Worm (Caenorhabditis elegans) whole organism, young adult: ENCODE results near the gene mab-21.

ENCODE experiments used
- B0035.1 ChIP-seq: sonication (generic microtip); optimal IDR thresholded peaks from 2 replicates; lab custom pipeline; 2016; ENCODE audit warnings: missing genetic modification characterization, mild to moderate bottlenecking, missing compliant biosample characterization, missing genotype, missing genetic modification reagents
- C06A6.2 ChIP-seq: fragments of 200-800 bp; sonication (Bioruptor generic); conservative IDR thresholded peaks from 2 replicates; pipeline ENCODE4 v1.3.6; 2022; ENCODE audit warnings: missing genetic modification characterization, missing compliant biosample characterization
- F23B12.7 ChIP-seq: sonication (generic microtip); optimal IDR thresholded peaks from 2 replicates; lab custom pipeline; 2017; ENCODE audit warnings: missing genetic modification characterization, mild to moderate bottlenecking, missing compliant biosample characterization, antibody characterized with exemption, moderate library complexity; ENCODE audit not compliant: insufficient read depth
- F33H1.4 ChIP-seq: fragments of 200-800 bp; sonication (Bioruptor generic); IDR thresholded peaks from 2 replicates; pipeline ENCODE4 v1.3.6; 2022; ENCODE audit warnings: missing genetic modification reagents, missing genetic modification characterization, missing compliant biosample characterization
- F39B2.1 ChIP-seq: fragments of 200-800 bp; sonication (Bioruptor generic); IDR thresholded peaks from 2 replicates; pipeline ENCODE4 v1.3.6; 2022; ENCODE audit warnings: missing genetic modification reagents, missing genetic modification characterization, missing compliant biosample characterization
- K11D2.4 ChIP-seq: fragments of 200-800 bp; sonication (Bioruptor generic); IDR thresholded peaks from 2 replicates; pipeline ENCODE4 v1.3.6; 2022; ENCODE audit warnings: missing genetic modification reagents, missing genetic modification characterization, missing compliant biosample characterization
- K12H6.12 ChIP-seq: fragments of 200-800 bp; sonication (Bioruptor generic); optimal IDR thresholded peaks from 2 replicates; lab custom pipeline; 2018; ENCODE audit warnings: mild to moderate bottlenecking, missing genetic modification characterization, missing compliant biosample characterization
- Y53G8AR.9 ChIP-seq: fragments of 200-800 bp; sonication (Bioruptor generic); conservative IDR thresholded peaks from 2 replicates; pipeline ENCODE4 v1.3.6; 2022; ENCODE audit warnings: missing genetic modification reagents, missing genetic modification characterization, missing compliant biosample characterization
- Y67H2A.10 ChIP-seq: fragments of 200-800 bp; sonication (Bioruptor generic); conservative IDR thresholded peaks from 2 replicates; pipeline ENCODE4 v1.3.6; 2022; ENCODE audit warnings: missing genetic modification reagents, missing genetic modification characterization, missing compliant biosample characterization
- akir-1 ChIP-seq: fragments of 200-800 bp; sonication (Bioruptor generic); optimal IDR thresholded peaks from 2 replicates; lab custom pipeline; 2018; ENCODE audit warnings: mild to moderate bottlenecking, missing genetic modification characterization, moderate library complexity, missing compliant biosample characterization
- athp-1 ChIP-seq: sonication (generic microtip); optimal IDR thresholded peaks from 2 replicates; lab custom pipeline; 2017; ENCODE audit warnings: mild to moderate bottlenecking, missing genetic modification characterization, missing compliant biosample characterization
- attf-3 ChIP-seq: fragments of 200-800 bp; sonication (Bioruptor generic); conservative IDR thresholded peaks from 2 replicates; pipeline ENCODE4 v1.3.6; 2022; ENCODE audit warnings: missing genetic modification reagents, missing genetic modification characterization, missing compliant biosample characterization
- attf-5 ChIP-seq: fragments of 200-800 bp; sonication (Bioruptor generic); optimal IDR thresholded peaks from 2 replicates; lab custom pipeline; 2018; ENCODE audit warnings: mild to moderate bottlenecking, missing genetic modification characterization, missing compliant biosample characterization
- cebp-1 ChIP-seq, 2 experiments: fragments of 200-800 bp in 1 of 2; sonication (Bioruptor generic) in 1 of 2; sonication (generic microtip) in 1 of 2; IDR thresholded peaks in 1 of 2; optimal IDR thresholded peaks in 1 of 2; 2 replicates each; pipeline versions ENCODE4 v1.3.6 to Lab custom; 2017 to 2022; ENCODE audit warnings: missing compliant biosample characterization in 2 of 2, missing genetic modification characterization in 2 of 2, mild to moderate bottlenecking in 1 of 2, missing genetic modification reagents in 1 of 2, moderate library complexity in 1 of 2
- ceh-100 ChIP-seq: fragments of 200-800 bp; sonication (Bioruptor generic); IDR thresholded peaks from 2 replicates; pipeline ENCODE4 v1.3.6; 2022; ENCODE audit warnings: missing genetic modification reagents, missing genetic modification characterization, missing compliant biosample characterization
- ceh-27 ChIP-seq: fragments of 200-800 bp; sonication (Bioruptor generic); optimal IDR thresholded peaks from 2 replicates; lab custom pipeline; 2018; ENCODE audit warnings: mild to moderate bottlenecking, missing genetic modification characterization, moderate library complexity, missing compliant biosample characterization
- ceh-58 ChIP-seq: fragments of 200-800 bp; sonication (Bioruptor generic); IDR thresholded peaks from 2 replicates; pipeline ENCODE4 v1.3.6; 2022; ENCODE audit warnings: missing genetic modification characterization, missing compliant biosample characterization
- ceh-91 ChIP-seq: fragments of 200-800 bp; sonication (Bioruptor generic); IDR thresholded peaks from 2 replicates; pipeline ENCODE4 v1.3.6; 2022; ENCODE audit warnings: missing genetic modification reagents, missing genetic modification characterization, missing compliant biosample characterization
- dox-1 ChIP-seq: fragments of 200-800 bp; sonication (Bioruptor generic); IDR thresholded peaks from 2 replicates; pipeline ENCODE4 v1.3.6; 2022; ENCODE audit warnings: missing genetic modification reagents, missing genetic modification characterization, missing compliant biosample characterization
- efl-1 ChIP-seq: fragments of 150-350 bp; optimal IDR thresholded peaks from 2 replicates; lab custom pipeline; 2014; ENCODE audit warnings: missing biosample characterization, missing genetic modification reagents, missing genetic modification characterization
- ets-4 ChIP-seq: fragments of 200-800 bp; sonication (Bioruptor generic); optimal IDR thresholded peaks from 2 replicates; lab custom pipeline; 2018; ENCODE audit warnings: mild to moderate bottlenecking, missing genetic modification characterization, missing compliant biosample characterization
- hmg-1.2 ChIP-seq: fragments of 200-800 bp; sonication (Bioruptor generic); IDR thresholded peaks from 2 replicates; pipeline ENCODE4 v1.3.6; 2022; ENCODE audit warnings: missing genetic modification reagents, missing genetic modification characterization, missing compliant biosample characterization
- hmg-20 ChIP-seq: fragments of 200-800 bp; sonication (Bioruptor generic); IDR thresholded peaks from 2 replicates; pipeline ENCODE4 v1.3.6; 2022; ENCODE audit warnings: missing genetic modification reagents, missing genetic modification characterization, missing compliant biosample characterization
- hsf-1 ChIP-seq: fragments of 200-800 bp; sonication (Bioruptor generic); IDR thresholded peaks from 2 replicates; pipeline ENCODE4 v1.3.6; 2022; ENCODE audit warnings: missing genetic modification reagents, missing genetic modification characterization, missing compliant biosample characterization
- let-607 ChIP-seq, 2 experiments: fragments of 200-800 bp in 1 of 2; sonication (Bioruptor generic) in 1 of 2; sonication (generic microtip) in 1 of 2; optimal IDR thresholded peaks; 2 replicates each; lab custom pipeline; 2016 to 2018; ENCODE audit warnings: mild to moderate bottlenecking in 2 of 2, missing compliant biosample characterization in 2 of 2, missing genetic modification characterization in 2 of 2, moderate library complexity in 2 of 2, missing genotype in 1 of 2
- lin-26 ChIP-seq: fragments of 200-800 bp; sonication (Bioruptor generic); IDR thresholded peaks from 2 replicates; pipeline ENCODE4 v1.3.6; 2022; ENCODE audit warnings: missing genetic modification reagents, missing genetic modification characterization, missing compliant biosample characterization
- lin-35 ChIP-seq, 3 experiments: fragments of 150-350 bp in 2 of 3; sonication (generic microtip) in 1 of 3; optimal IDR thresholded peaks; 2 replicates each; lab custom pipeline; 2014 to 2018; ENCODE audit warnings: missing biosample characterization in 3 of 3, missing genetic modification characterization in 3 of 3, missing genetic modification reagents in 3 of 3
- lir-1 ChIP-seq: fragments of 200-800 bp; sonication (Bioruptor generic); conservative IDR thresholded peaks from 2 replicates; pipeline ENCODE4 v1.3.6; 2022; ENCODE audit warnings: missing genetic modification reagents, missing genetic modification characterization, missing compliant biosample characterization
- madf-8 ChIP-seq: fragments of 200-800 bp; sonication (Bioruptor generic); conservative IDR thresholded peaks from 2 replicates; pipeline ENCODE4 v1.3.6; 2022; ENCODE audit warnings: missing genetic modification reagents, missing genetic modification characterization, missing compliant biosample characterization
- mcd-1 ChIP-seq: fragments of 200-800 bp; sonication (Bioruptor generic); IDR thresholded peaks from 2 replicates; pipeline ENCODE4 v1.3.6; 2022; ENCODE audit warnings: missing genetic modification reagents, missing genetic modification characterization, missing compliant biosample characterization
- mxl-1 ChIP-seq: sonication (generic microtip); optimal IDR thresholded peaks from 2 replicates; lab custom pipeline; 2016; ENCODE audit warnings: missing genetic modification characterization, missing compliant biosample characterization
- nhr-80 ChIP-seq: sonication (generic microtip); optimal IDR thresholded peaks from 2 replicates; lab custom pipeline; 2016; ENCODE audit warnings: missing genetic modification characterization, missing compliant biosample characterization
- nhr-90 ChIP-seq: sonication (generic microtip); optimal IDR thresholded peaks from 2 replicates; lab custom pipeline; 2016; ENCODE audit warnings: missing genotype, mild to moderate bottlenecking, missing genetic modification characterization, missing compliant biosample characterization
- pbrm-1 ChIP-seq: fragments of 200-800 bp; sonication (Bioruptor generic); IDR thresholded peaks from 2 replicates; pipeline ENCODE4 v1.3.6; 2022; ENCODE audit warnings: missing genetic modification reagents, missing genetic modification characterization, missing compliant biosample characterization
- pha-4 ChIP-seq: fragments of 150-350 bp; sonication (generic microtip); optimal IDR thresholded peaks from 2 replicates; lab custom pipeline; 2014; ENCODE audit warnings: missing biosample characterization, missing genetic modification reagents, missing genetic modification characterization
- repo-1 ChIP-seq: sonication (generic microtip); optimal IDR thresholded peaks from 2 replicates; lab custom pipeline; 2017; ENCODE audit warnings: mild to moderate bottlenecking, missing genetic modification characterization, missing compliant biosample characterization
- sea-2 ChIP-seq: fragments of 200-800 bp; sonication (Bioruptor generic); IDR thresholded peaks from 2 replicates; pipeline ENCODE4 v1.3.6; 2022; ENCODE audit warnings: missing genetic modification characterization, missing compliant biosample characterization
- sptf-2 ChIP-seq: fragments of 200-800 bp; sonication (Bioruptor generic); optimal IDR thresholded peaks from 2 replicates; lab custom pipeline; 2018; ENCODE audit warnings: mild to moderate bottlenecking, missing genetic modification characterization, missing compliant biosample characterization
- tbp1 ChIP-seq: fragments of 200-800 bp; sonication (Bioruptor generic); optimal IDR thresholded peaks from 2 replicates; lab custom pipeline; 2018; ENCODE audit warnings: mild to moderate bottlenecking, missing genetic modification characterization, missing compliant biosample characterization
- tlf-1 ChIP-seq: fragments of 200-800 bp; sonication (Bioruptor generic); optimal IDR thresholded peaks from 2 replicates; lab custom pipeline; 2018; ENCODE audit warnings: mild to moderate bottlenecking, missing genetic modification characterization, missing compliant biosample characterization
- unc-62 ChIP-seq: fragments of 150-350 bp; optimal IDR thresholded peaks from 2 replicates; lab custom pipeline; 2014; ENCODE audit warnings: missing biosample characterization, missing genetic modification reagents, missing genetic modification characterization
- zfh-2 ChIP-seq: fragments of 200-800 bp; sonication (Bioruptor generic); conservative IDR thresholded peaks from 2 replicates; pipeline ENCODE4 v1.3.6; 2022; ENCODE audit warnings: missing genetic modification reagents, missing genetic modification characterization, missing compliant biosample characterization
- ztf-18 ChIP-seq: sonication (generic microtip); optimal IDR thresholded peaks from 2 replicates; lab custom pipeline; 2016; ENCODE audit warnings: missing genotype, mild to moderate bottlenecking, missing genetic modification characterization, missing compliant biosample characterization
- ztf-22 ChIP-seq: fragments of 200-800 bp; sonication (Bioruptor generic); optimal IDR thresholded peaks from 2 replicates; lab custom pipeline; 2018; ENCODE audit warnings: mild to moderate bottlenecking, missing genetic modification characterization, moderate library complexity, missing compliant biosample characterization
- ztf-26 ChIP-seq: sonication (generic microtip); optimal IDR thresholded peaks from 2 replicates; lab custom pipeline; 2017; ENCODE audit warnings: missing genetic modification characterization, missing compliant biosample characterization

Gene mab-21

DNA sequence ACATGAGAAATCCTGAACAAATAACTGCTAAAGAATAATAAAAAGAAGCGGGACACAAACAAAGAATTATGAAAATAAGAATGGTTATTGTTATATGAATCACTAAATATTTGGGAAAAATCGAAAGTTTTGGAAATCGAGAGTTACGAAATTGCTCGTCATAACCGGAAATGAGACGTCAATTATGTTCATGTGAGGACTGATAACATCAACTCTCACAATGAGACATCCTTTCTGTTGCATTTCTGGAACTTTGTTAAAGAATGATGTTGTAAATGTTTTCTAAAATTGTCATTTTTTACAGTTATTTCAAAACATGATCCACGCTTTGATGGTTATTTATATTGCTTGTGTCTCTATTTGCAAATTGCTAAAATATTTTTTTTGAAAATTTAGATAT, 47.3 kb downstream of the mab-21 start, which contains the start of gene T23F11.6:
Gene T23F11.6, minus strand, starts transcription at position 45 of the 400 bp plus-strand sequence.
- TF ChIP-seq nhr-80 = peak; percentile 44
- no peak for TF ChIP-seq mxl-1 (tag; lab: Kevin White, UChicago)
- peak; percentile 73 for TF ChIP-seq unc-62 (GFP tag; lab: Kevin White, UChicago)
- TF ChIP-seq cebp-1 (GFP tag; IDR thresholded peaks at IDR 0.05; lab: Robert Waterston, UW) = peak; percentile 46; the same call in 1 of the 2 replicates
- no peak for TF ChIP-seq cebp-1 (tag; optimal IDR thresholded peaks at IDR 0.05; lab: Kevin White, UChicago)

ce11 chrIII:4649363-4649768, 48.8 kb downstream of the mab-21 start:
- peak; percentile 98 for TF ChIP-seq attf-5 (GFP tag; lab: Kevin White, UChicago)
- TF ChIP-seq ztf-22 (GFP tag; lab: Kevin White, UChicago) = peak; percentile 97
- no peak for TF ChIP-seq ceh-91
- TF ChIP-seq Y53G8AR.9 (GFP tag; lab: Robert Waterston, UW) = peak; percentile 53; the same call in 1 of the 2 replicates
- peak; percentile 92 for TF ChIP-seq nhr-90 (tag; lab: Kevin White, UChicago)
- TF ChIP-seq pbrm-1 (GFP tag; lab: Robert Waterston, UW) = peak; percentile 79; the same call in 1 of the 2 replicates
- TF ChIP-seq hsf-1 (GFP tag; lab: Robert Waterston, UW) = 0 out of 2 replicates have a peak, but pooled peaks have one; percentile 35
- peak; percentile 70 for TF ChIP-seq tbp1 (GFP tag; lab: Kevin White, UChicago)
- peak; percentile 85 for TF ChIP-seq tlf-1 (GFP tag; lab: Kevin White, UChicago)
- peak; percentile 61 for TF ChIP-seq pha-4 (tag; lab: Kevin White, UChicago)
- peak; percentile 17 for TF ChIP-seq F23B12.7 (tag; lab: Kevin White, UChicago)
- peak; percentile 94 for TF ChIP-seq ztf-26 (tag; lab: Kevin White, UChicago)
- no peak for TF ChIP-seq akir-1
- TF ChIP-seq dox-1 = peak; percentile 74
- TF ChIP-seq cebp-1 (GFP tag; IDR thresholded peaks at IDR 0.05; lab: Robert Waterston, UW) = peak; percentile 37; the same call in 1 of the 2 replicates
- TF ChIP-seq cebp-1 (tag; optimal IDR thresholded peaks at IDR 0.05; lab: Kevin White, UChicago) = peak; percentile 93
- TF ChIP-seq hmg-1.2 (GFP tag; lab: Robert Waterston, UW) = peak; percentile 96
- peak; percentile 90 for TF ChIP-seq ceh-27 (GFP tag; lab: Kevin White, UChicago)
- peak; percentile 60; the same call in 1 of the 2 replicates for TF ChIP-seq attf-3 (GFP tag; lab: Robert Waterston, UW)
- TF ChIP-seq unc-62 (GFP tag; lab: Kevin White, UChicago) = peak; percentile 83
- TF ChIP-seq ceh-58 (GFP tag; lab: Robert Waterston, UW) = no peak
- no peak for TF ChIP-seq madf-8 (GFP tag; lab: Robert Waterston, UW)
- no peak for TF ChIP-seq F39B2.1
- TF ChIP-seq lin-35 (GFP tag; optimal IDR thresholded peaks at IDR 0.05; lab: Kevin White, UChicago) = peak in 1 of 3 experiments; percentile 66
- TF ChIP-seq sptf-2 (GFP tag; lab: Kevin White, UChicago) = peak; percentile 22
- peak; percentile 95 for TF ChIP-seq zfh-2
- TF ChIP-seq ztf-18 (tag; lab: Kevin White, UChicago) = peak; percentile 65
- no peak for TF ChIP-seq F33H1.4 (GFP tag; lab: Robert Waterston, UW)
- TF ChIP-seq lir-1 (GFP tag; lab: Robert Waterston, UW) = peak; percentile 71; the same call in 1 of the 2 replicates
- peak; percentile 82 for TF ChIP-seq K11D2.4 (GFP tag; lab: Robert Waterston, UW)
- TF ChIP-seq hmg-20 (GFP tag; lab: Robert Waterston, UW) = 0 out of 2 replicates have a peak, but pooled peaks have one; percentile 12
- TF ChIP-seq ceh-100 (GFP tag; lab: Robert Waterston, UW) = peak; percentile 37; the same call in 1 of the 2 replicates
- TF ChIP-seq C06A6.2 (GFP tag; lab: Robert Waterston, UW) = peak; percentile 84
- peak; percentile 94 for TF ChIP-seq K12H6.12 (tag; lab: Kevin White, UChicago)
- peak; percentile 62; the same call in 1 of the 2 replicates for TF ChIP-seq Y67H2A.10 (GFP tag; lab: Robert Waterston, UW)
- TF ChIP-seq lin-26 = peak; percentile 48; the same call in 1 of the 2 replicates
- TF ChIP-seq ets-4 (GFP tag; lab: Kevin White, UChicago) = peak; percentile 86
- peak; percentile 60 for TF ChIP-seq B0035.1
- peak; percentile 83 for TF ChIP-seq athp-1 (tag; lab: Kevin White, UChicago)
- TF ChIP-seq let-607 (tag; optimal IDR thresholded peaks at IDR 0.05; lab: Kevin White, UChicago) = peak; percentile 81 to 89
- TF ChIP-seq repo-1 = peak; percentile 61
- TF ChIP-seq mcd-1 (GFP tag; lab: Robert Waterston, UW) = peak; percentile 89
- peak; percentile 22 for TF ChIP-seq efl-1 (GFP tag; lab: Kevin White, UChicago)
- TF ChIP-seq sea-2 (GFP tag; lab: Robert Waterston, UW) = no peak
